Fruit fly (Drosophila melanogaster): ENCODE measurements around the gene CG7632.

The CG7632 gene

dm6 chr3L:21334999-21335631, 30.6 kb downstream of the CG7632 start, which contains the start of gene Tsr1 (continued):
- TF ChIP-seq Doc3 (GFP tag; IDR thresholded peaks at IDR 0.05; ENCODE audit: partially characterized antibody) (peak; percentile 78), Dip3 (GFP tag; optimal IDR thresholded peaks at IDR 0.05) (no peak), CG18011 (GFP tag; optimal IDR thresholded peaks at IDR 0.05) (no peak), CG11504 (tag; optimal IDR thresholded peaks at IDR 0.05) (no peak), CG6791 (GFP tag; IDR thresholded peaks at IDR 0.05; ENCODE audit: partially characterized antibody) (peak; percentile 82), ssp (GFP tag; IDR thresholded peaks at IDR 0.05) (no peak), CG31388 (GFP tag; optimal IDR thresholded peaks at IDR 0.05) (no peak), odd (GFP tag; optimal IDR thresholded peaks at IDR 0.05) (no peak), pnt (GFP tag; optimal IDR thresholded peaks at IDR 0.05) (no peak), Dref (GFP tag; IDR thresholded peaks at IDR 0.05) (peak; percentile 80), CG16815 (GFP tag; optimal IDR thresholded peaks at IDR 0.05) (no peak), CG17912 (GFP tag; optimal IDR thresholded peaks at IDR 0.05) (no peak), gem (tag; optimal IDR thresholded peaks at IDR 0.05) (no peak), Dp (GFP tag; optimal IDR thresholded peaks at IDR 0.05) (peak; percentile 88), ewg (GFP tag; optimal IDR thresholded peaks at IDR 0.05) (no peak), CG6272 (GFP tag; IDR thresholded peaks at IDR 0.05) (no peak), chm (GFP tag; IDR thresholded peaks at IDR 0.05) (no peak), CG17568 (GFP tag; optimal IDR thresholded peaks at IDR 0.05) (no peak), Sox100B (GFP tag; optimal IDR thresholded peaks at IDR 0.05) (no peak), CG14965 (GFP tag; optimal IDR thresholded peaks at IDR 0.05; ENCODE audit: borderline replicate concordance) (no peak), CG12391 (tag; optimal IDR thresholded peaks at IDR 0.05) (no peak), toy (GFP tag; IDR thresholded peaks at IDR 0.05) (no peak), ab (GFP tag; optimal IDR thresholded peaks at IDR 0.05) (no peak), crol (GFP tag; IDR thresholded peaks at IDR 0.05) (no peak), CG2875 (GFP tag; optimal IDR thresholded peaks at IDR 0.05) (no peak), cg (GFP tag; optimal IDR thresholded peaks at IDR 0.05) (no peak), CG9215 (GFP tag; IDR thresholded peaks at IDR 0.05) (no peak), wdn (GFP tag; IDR thresholded peaks at IDR 0.05) (no peak), CG8290 (GFP tag; optimal IDR thresholded peaks at IDR 0.05) (no peak), CG8290 (tag; optimal IDR thresholded peaks at IDR 0.05) (no peak), croc (GFP tag; conservative IDR thresholded peaks at IDR 0.05) (no peak), sisA (GFP tag; IDR thresholded peaks at IDR 0.05) (no peak), CG4360 (GFP tag; IDR thresholded peaks at IDR 0.05) (no peak), unc-4 (GFP tag; IDR thresholded peaks at IDR 0.05; ENCODE audit: partially characterized antibody) (peak; percentile 90), tna (GFP tag; IDR thresholded peaks at IDR 0.05; ENCODE audit: partially characterized antibody) (peak; percentile 67), CG5953 (GFP tag; IDR thresholded peaks at IDR 0.05) (no peak), tin (GFP tag; optimal IDR thresholded peaks at IDR 0.05) (no peak), CG7786 (GFP tag; optimal IDR thresholded peaks at IDR 0.05) (no peak), nerfin-1 (tag; optimal IDR thresholded peaks at IDR 0.05) (no peak), Lim3 (GFP tag; IDR thresholded peaks at IDR 0.05) (no peak), Hand (GFP tag; optimal IDR thresholded peaks at IDR 0.05) (no peak), CG17359 (tag; optimal IDR thresholded peaks at IDR 0.05) (no peak), CG15011 (GFP tag; optimal IDR thresholded peaks at IDR 0.05) (no peak), TFAM (GFP tag; optimal IDR thresholded peaks at IDR 0.05) (no peak), CG5245 (GFP tag; optimal IDR thresholded peaks at IDR 0.05) (no peak), phol (tag; optimal IDR thresholded peaks at IDR 0.05) (no peak), Sin3A (optimal IDR thresholded peaks at IDR 0.05) (peak; percentile 24), CG10565 (GFP tag; optimal IDR thresholded peaks at IDR 0.05) (no peak), Spps (tag; optimal IDR thresholded peaks at IDR 0.05) (no peak), CG7556 (GFP tag; optimal IDR thresholded peaks at IDR 0.05) (no peak), cad (GFP tag; optimal IDR thresholded peaks at IDR 0.05) (no peak)
